Fruit fly (Drosophila melanogaster) whole organism, embryonic: ENCODE data around the gene CG14966.

Experiments
- Ada2b ChIP-seq: fragments of 200-800 bp; sonication (Bioruptor generic); IDR thresholded peaks from 2 replicates; pipeline ENCODE4 v1.3.6; 2022; ENCODE audit warnings: missing biosample characterization, missing genetic modification characterization
- Atf3 ChIP-seq: fragments of 200-800 bp; sonication (Bioruptor generic); optimal IDR thresholded peaks from 3 replicates; lab custom pipeline; 2016; ENCODE audit warnings: missing biosample characterization, missing genetic modification characterization
- Blimp-1 ChIP-seq: fragments of 200-800 bp; sonication (Bioruptor generic); optimal IDR thresholded peaks from 3 replicates; lab custom pipeline; 2018; ENCODE audit warnings: missing biosample characterization, missing genetic modification characterization, mild to moderate bottlenecking, moderate library complexity, missing genetic modification reagents
- CG10979 ChIP-seq: fragments of 200-800 bp; sonication (Bioruptor generic); optimal IDR thresholded peaks from 2 replicates; lab custom pipeline; 2018; ENCODE audit warnings: missing biosample characterization, mild to moderate bottlenecking, missing genetic modification characterization, moderate library complexity
- CG11456 ChIP-seq: fragments of 200-800 bp; sonication (Bioruptor generic); IDR thresholded peaks from 3 replicates; pipeline ENCODE4 v1.3.6; 2022; ENCODE audit warnings: missing biosample characterization, missing genetic modification characterization
- CG11696 ChIP-seq: fragments of 200-800 bp; sonication (Bioruptor generic); IDR thresholded peaks from 2 replicates; pipeline ENCODE4 v1.3.6; 2022; ENCODE audit warnings: missing biosample characterization, missing genetic modification characterization
- CG12155 ChIP-seq: fragments of 200-800 bp; sonication (Bioruptor generic); optimal IDR thresholded peaks from 3 replicates; lab custom pipeline; 2016; ENCODE audit warnings: missing biosample characterization, missing genetic modification characterization
- CG16779 ChIP-seq: fragments of 200-800 bp; sonication (Bioruptor generic); IDR thresholded peaks from 2 replicates; pipeline ENCODE4 v1.3.6; 2022; ENCODE audit warnings: missing biosample characterization, missing genetic modification characterization
- CG17912 ChIP-seq: fragments of 200-800 bp; sonication (Bioruptor generic); optimal IDR thresholded peaks from 2 replicates; lab custom pipeline; 2018; ENCODE audit warnings: missing biosample characterization, mild to moderate bottlenecking, missing genetic modification characterization
- CG2129 ChIP-seq: fragments of 200-800 bp; sonication (Bioruptor generic); IDR thresholded peaks from 2 replicates; pipeline ENCODE4 v1.3.6; 2022; ENCODE audit warnings: missing biosample characterization, missing genetic modification characterization; ENCODE audit not compliant: partially characterized antibody
- CG30020 ChIP-seq: fragments of 200-800 bp; optimal IDR thresholded peaks from 2 replicates; lab custom pipeline; 2019; ENCODE audit warnings: missing biosample characterization, mild to moderate bottlenecking, missing genetic modification characterization, moderate library complexity
- CG33557 ChIP-seq: fragments of 200-800 bp; sonication (Bioruptor generic); optimal IDR thresholded peaks from 2 replicates; lab custom pipeline; 2019; ENCODE audit warnings: missing biosample characterization, mild to moderate bottlenecking, missing genetic modification characterization, moderate library complexity
- CG43689 ChIP-seq: fragments of 200-800 bp; sonication (Bioruptor generic); IDR thresholded peaks from 2 replicates; pipeline ENCODE4 v1.3.6; 2022; ENCODE audit warnings: missing biosample characterization, missing genetic modification characterization
- CG4404 ChIP-seq: fragments of 200-800 bp; sonication (Bioruptor generic); IDR thresholded peaks from 2 replicates; pipeline ENCODE4 v1.3.6; 2022; ENCODE audit warnings: missing biosample characterization, missing genetic modification characterization
- CG4730 ChIP-seq: fragments of 200-800 bp; sonication (Bioruptor generic); IDR thresholded peaks from 2 replicates; pipeline ENCODE4 v1.3.6; 2022; ENCODE audit warnings: missing biosample characterization, missing genetic modification characterization
- CG8281 ChIP-seq: fragments of 200-800 bp; sonication (Bioruptor generic); optimal IDR thresholded peaks from 2 replicates; lab custom pipeline; 2018; ENCODE audit warnings: missing biosample characterization, mild to moderate bottlenecking, missing genetic modification characterization, moderate library complexity
- CG8290 ChIP-seq, 3 experiments: fragments of 200-800 bp; sonication (Bioruptor generic); optimal IDR thresholded peaks; 2 replicates each; lab custom pipeline; 2016 to 2019; ENCODE audit warnings: missing biosample characterization in 3 of 3, missing genetic modification characterization in 3 of 3, mild to moderate bottlenecking in 2 of 3, moderate library complexity in 1 of 3
- CG8944 ChIP-seq: fragments of 200-800 bp; sonication (Bioruptor generic); optimal IDR thresholded peaks from 3 replicates; lab custom pipeline; 2016; ENCODE audit warnings: missing biosample characterization, missing genetic modification characterization
- CG9609 ChIP-seq: fragments of 200-800 bp; sonication (Bioruptor generic); optimal IDR thresholded peaks from 3 replicates; lab custom pipeline; 2016; ENCODE audit warnings: missing biosample characterization, missing genetic modification characterization
- CG9876 ChIP-seq: fragments of 200-800 bp; sonication (Bioruptor generic); optimal IDR thresholded peaks from 2 replicates; lab custom pipeline; 2016; ENCODE audit warnings: missing biosample characterization, missing genetic modification characterization
- CG9932 ChIP-seq: fragments of 200-800 bp; sonication (Bioruptor generic); IDR thresholded peaks from 2 replicates; pipeline ENCODE4 v1.3.6; 2022; ENCODE audit warnings: missing biosample characterization, missing genetic modification characterization
- Dbx ChIP-seq: fragments of 200-800 bp; sonication (Bioruptor generic); IDR thresholded peaks from 3 replicates; pipeline ENCODE4 v1.3.6; 2022; ENCODE audit warnings: missing biosample characterization, missing genetic modification characterization
- Ets65A ChIP-seq: fragments of 200-800 bp; sonication (Bioruptor generic); peaks from one replicate; lab custom pipeline; 2016; ENCODE audit warnings: missing biosample characterization, missing genetic modification characterization
- HLH54F ChIP-seq: fragments of 200-800 bp; sonication (Bioruptor generic); optimal IDR thresholded peaks from 3 replicates; lab custom pipeline; 2016; ENCODE audit warnings: missing biosample characterization, missing genetic modification characterization
- Hr3 ChIP-seq: fragments of 200-800 bp; sonication (Bioruptor generic); optimal IDR thresholded peaks from 3 replicates; lab custom pipeline; 2016; ENCODE audit warnings: missing biosample characterization, missing genetic modification characterization
- Jarid2 ChIP-seq: fragments of 200-800 bp; sonication (Bioruptor generic); optimal IDR thresholded peaks from 3 replicates; lab custom pipeline; 2017; ENCODE audit warnings: mild to moderate bottlenecking, missing biosample characterization, missing genetic modification reagents, missing genetic modification characterization
- Six4 ChIP-seq: fragments of 200-800 bp; sonication (Bioruptor generic); optimal IDR thresholded peaks from 2 replicates; lab custom pipeline; 2016; ENCODE audit warnings: missing biosample characterization, missing genetic modification characterization
- Trl ChIP-seq, 3 experiments: fragments of >200 bp in 2 of 3; fragments of 200-800 bp in 1 of 3; sonication (Bioruptor generic) in 1 of 3; optimal IDR thresholded peaks; 2 replicates in 1 of 3; 3 replicates in 2 of 3; lab custom pipeline; 2016 to 2017; ENCODE audit warnings: missing biosample characterization in 1 of 3, missing genetic modification characterization in 1 of 3
- Xbp1 ChIP-seq: fragments of 200-800 bp; sonication (Bioruptor generic); optimal IDR thresholded peaks from 3 replicates; lab custom pipeline; 2016; ENCODE audit warnings: missing biosample characterization, mild to moderate bottlenecking, missing genetic modification characterization
- abd-A ChIP-seq: fragments of 200-800 bp; sonication (Bioruptor generic); optimal IDR thresholded peaks from 3 replicates; lab custom pipeline; 2019; ENCODE audit warnings: missing biosample characterization, mild to moderate bottlenecking, missing genetic modification characterization, moderate library complexity
- ap ChIP-seq: fragments of 200-800 bp; sonication (Bioruptor generic); IDR thresholded peaks from 2 replicates; pipeline ENCODE4 v1.3.6; 2022; ENCODE audit warnings: missing biosample characterization, missing genetic modification characterization
- danr ChIP-seq: fragments of 200-800 bp; sonication (Bioruptor generic); IDR thresholded peaks from 2 replicates; pipeline ENCODE4 v1.3.6; 2022; ENCODE audit warnings: missing biosample characterization, missing genetic modification characterization
- ewg ChIP-seq: fragments of 200-800 bp; sonication (Bioruptor generic); optimal IDR thresholded peaks from 3 replicates; lab custom pipeline; 2017; ENCODE audit warnings: mild to moderate bottlenecking, missing biosample characterization, missing genetic modification reagents, missing genetic modification characterization
- gfzf ChIP-seq: fragments of 200-800 bp; sonication (Bioruptor generic); optimal IDR thresholded peaks from 2 replicates; lab custom pipeline; 2016; ENCODE audit warnings: missing biosample characterization, mild to moderate bottlenecking, missing genetic modification characterization, moderate library complexity
- grn ChIP-seq: fragments of 200-800 bp; sonication (Bioruptor generic); optimal IDR thresholded peaks from 3 replicates; lab custom pipeline; 2017; ENCODE audit warnings: missing biosample characterization, missing genetic modification characterization
- hb ChIP-seq: fragments of 200-800 bp; sonication (Bioruptor generic); IDR thresholded peaks from 3 replicates; pipeline ENCODE4 v1.3.6; 2022; ENCODE audit warnings: missing biosample characterization, missing genetic modification characterization; ENCODE audit not compliant: partially characterized antibody
- lbe ChIP-seq: fragments of 200-800 bp; sonication (Bioruptor generic); optimal IDR thresholded peaks from 2 replicates; lab custom pipeline; 2016; ENCODE audit warnings: missing biosample characterization, mild to moderate bottlenecking, missing genetic modification characterization
- maf-S ChIP-seq: fragments of 200-800 bp; sonication (Bioruptor generic); optimal IDR thresholded peaks from 2 replicates; lab custom pipeline; 2016; ENCODE audit warnings: missing biosample characterization, missing genetic modification characterization
- nerfin-1 ChIP-seq: fragments of 200-800 bp; sonication (Bioruptor generic); optimal IDR thresholded peaks from 3 replicates; lab custom pipeline; 2019; ENCODE audit warnings: missing biosample characterization, mild to moderate bottlenecking, missing genetic modification characterization, moderate library complexity
- repo ChIP-seq: fragments of 200-800 bp; sonication (Bioruptor generic); optimal IDR thresholded peaks from 2 replicates; lab custom pipeline; 2016; ENCODE audit warnings: missing biosample characterization, missing genetic modification characterization
- row ChIP-seq: fragments of 200-800 bp; sonication (Bioruptor generic); IDR thresholded peaks from 3 replicates; pipeline ENCODE4 v1.3.6; 2022; ENCODE audit warnings: missing biosample characterization, missing genetic modification characterization
- run ChIP-seq: fragments of 200-800 bp; sonication (Bioruptor generic); optimal IDR thresholded peaks from 3 replicates; lab custom pipeline; 2018; ENCODE audit warnings: missing biosample characterization, mild to moderate bottlenecking, missing genetic modification characterization
- schlank ChIP-seq: fragments of 200-800 bp; sonication (Bioruptor generic); optimal IDR thresholded peaks from 2 replicates; lab custom pipeline; 2018; ENCODE audit warnings: missing biosample characterization, mild to moderate bottlenecking, missing genetic modification characterization
- sd ChIP-seq: fragments of 200-800 bp; sonication (Bioruptor generic); optimal IDR thresholded peaks from 3 replicates; lab custom pipeline; 2018; ENCODE audit warnings: missing biosample characterization, mild to moderate bottlenecking, missing genetic modification characterization, moderate library complexity
- sna ChIP-seq: fragments of 200-800 bp; sonication (Bioruptor generic); IDR thresholded peaks from 2 replicates; pipeline ENCODE4 v1.3.6; 2022; ENCODE audit warnings: missing biosample characterization, missing genetic modification characterization; ENCODE audit not compliant: partially characterized antibody
- tgo ChIP-seq: fragments of 200-800 bp; sonication (Bioruptor generic); IDR thresholded peaks from 3 replicates; pipeline ENCODE4 v1.3.6; 2022; ENCODE audit warnings: missing biosample characterization, missing genetic modification characterization
- unc-4 ChIP-seq: fragments of 200-800 bp; sonication (Bioruptor generic); IDR thresholded peaks from 2 replicates; pipeline ENCODE4 v1.3.6; 2022; ENCODE audit warnings: missing biosample characterization, missing genetic modification characterization; ENCODE audit not compliant: partially characterized antibody
- unpg ChIP-seq: fragments of 200-800 bp; sonication (Bioruptor generic); optimal IDR thresholded peaks from 3 replicates; lab custom pipeline; 2018; ENCODE audit warnings: missing biosample characterization, mild to moderate bottlenecking, missing genetic modification characterization, moderate library complexity
- wdn ChIP-seq: fragments of 200-800 bp; sonication (Bioruptor generic); IDR thresholded peaks from 2 replicates; pipeline ENCODE4 v1.3.6; 2022; ENCODE audit warnings: missing biosample characterization, missing genetic modification characterization
- zfh1 ChIP-seq: fragments of 200-800 bp; sonication (Bioruptor generic); IDR thresholded peaks from 3 replicates; pipeline ENCODE4 v1.3.6; 2022; ENCODE audit warnings: missing biosample characterization, missing genetic modification characterization

Gene CG14966

dm6 chr3L:3192912-3193311 lies 4.5 kb downstream of the CG14966 start, which contains the start of gene Hsp83 (continued):
- TF ChIP-seq CG9932 (GFP tag; lab: Robert Waterston, UW) = peak; percentile 84
- TF ChIP-seq repo (GFP tag; lab: Kevin White, UChicago) = peak; percentile 94
- peak; percentile 87 for TF ChIP-seq Jarid2 (GFP tag; lab: Kevin White, UChicago)
- TF ChIP-seq CG8281 (tag; lab: Kevin White, UChicago) = peak; percentile 74
- TF ChIP-seq Trl (optimal IDR thresholded peaks at IDR 0.05; lab: Kevin White, UChicago) = no peak
- peak; percentile 97 for TF ChIP-seq Trl (GFP tag; optimal IDR thresholded peaks at IDR 0.05; lab: Kevin White, UChicago)
- TF ChIP-seq Ada2b (GFP tag; lab: Robert Waterston, UW) = peak; percentile 68; the same call in 1 of the 2 replicates
- peak; percentile 89 for TF ChIP-seq CG9876 (GFP tag; lab: Kevin White, UChicago)
- TF ChIP-seq CG2129 (GFP tag; lab: Robert Waterston, UW) = no peak
- peak; percentile 91 for TF ChIP-seq CG8290 (GFP tag; optimal IDR thresholded peaks at IDR 0.05; lab: Kevin White, UChicago)
- peak; percentile 97 for TF ChIP-seq CG8290 (tag; optimal IDR thresholded peaks at IDR 0.05; lab: Kevin White, UChicago)
- TF ChIP-seq HLH54F (GFP tag; lab: Kevin White, UChicago) = peak; percentile 88
- peak; percentile 80 for TF ChIP-seq CG43689 (GFP tag; lab: Robert Waterston, UW)
- TF ChIP-seq CG11456 = peak; percentile 96
- TF ChIP-seq CG33557 (GFP tag; lab: Kevin White, UChicago) = peak; percentile 95
- TF ChIP-seq danr (GFP tag; lab: Robert Waterston, UW) = peak; percentile 63
- peak; percentile 95 for TF ChIP-seq Dbx (GFP tag; lab: Robert Waterston, UW)
- peak; percentile 94 for TF ChIP-seq nerfin-1
- peak; percentile 96 for TF ChIP-seq CG16779 (GFP tag; lab: Robert Waterston, UW)
- peak; percentile 79 for TF ChIP-seq Blimp-1 (GFP tag; lab: Kevin White, UChicago)
- TF ChIP-seq CG4730 (GFP tag; lab: Robert Waterston, UW) = peak; percentile 77; the same call in 1 of the 2 replicates
- peak; percentile 81 for TF ChIP-seq grn (GFP tag; lab: Kevin White, UChicago)
- TF ChIP-seq unpg (GFP tag; lab: Kevin White, UChicago) = peak; percentile 94
- peak; percentile 74 for TF ChIP-seq CG12155 (GFP tag; lab: Kevin White, UChicago)
- TF ChIP-seq CG8944 (GFP tag; lab: Kevin White, UChicago) = peak; percentile 69
- no peak for TF ChIP-seq abd-A (tag; lab: Kevin White, UChicago)
- peak; percentile 10; the same call in 1 of the 3 replicates for TF ChIP-seq row (GFP tag; lab: Robert Waterston, UW)
- peak; percentile 91 for TF ChIP-seq run (tag; lab: Kevin White, UChicago)
- peak; percentile 85 for TF ChIP-seq tgo (GFP tag; lab: Robert Waterston, UW)
- TF ChIP-seq CG9609 (GFP tag; lab: Kevin White, UChicago) = peak; percentile 88
- peak; percentile 79 for TF ChIP-seq CG11696 (GFP tag; lab: Robert Waterston, UW)
- TF ChIP-seq Hr3 (GFP tag; lab: Kevin White, UChicago) = peak; percentile 73
- TF ChIP-seq Atf3 (GFP tag; lab: Kevin White, UChicago) = peak; percentile 91
- TF ChIP-seq CG30020 (tag; lab: Kevin White, UChicago) = peak; percentile 48
- TF ChIP-seq Six4 = peak; percentile 88
- TF ChIP-seq zfh1 = peak; percentile 97
- peak; percentile 90 for TF ChIP-seq wdn (GFP tag; lab: Robert Waterston, UW)
- peak; percentile 0; the same call in 1 of the 2 replicates for TF ChIP-seq unc-4 (GFP tag; lab: Robert Waterston, UW)
- peak; percentile 99 for TF ChIP-seq CG17912 (GFP tag; lab: Kevin White, UChicago)
- TF ChIP-seq ewg (GFP tag; lab: Kevin White, UChicago) = peak; percentile 88
- peak; percentile 99 for TF ChIP-seq schlank (tag; lab: Kevin White, UChicago)
- TF ChIP-seq CG4404 (GFP tag; lab: Robert Waterston, UW) = peak; percentile 26; the same call in 1 of the 2 replicates
- TF ChIP-seq Ets65A (GFP tag; lab: Kevin White, UChicago) = peak; percentile 99
- TF ChIP-seq maf-S (GFP tag; lab: Kevin White, UChicago) = peak; percentile 89
- no peak for TF ChIP-seq sna (GFP tag; lab: Robert Waterston, UW)
- peak; percentile 95 for TF ChIP-seq lbe (GFP tag; lab: Kevin White, UChicago)
- TF ChIP-seq CG10979 (tag; lab: Kevin White, UChicago) = peak; percentile 89
- TF ChIP-seq sd (tag; lab: Kevin White, UChicago) = no peak
- TF ChIP-seq ap (GFP tag; lab: Robert Waterston, UW) = peak; percentile 88
- TF ChIP-seq hb (GFP tag; lab: Robert Waterston, UW) = no peak
- TF ChIP-seq gfzf (GFP tag; lab: Kevin White, UChicago) = peak; percentile 23
- peak; percentile 87 for TF ChIP-seq Xbp1 (GFP tag; lab: Kevin White, UChicago)
